Worm (Caenorhabditis elegans) whole organism, midembryonic: ENCODE measurements around the gene C54H2.4.

Experiments used
- T22C8.4 ChIP-seq: fragments of 200-800 bp; sonication (Bioruptor generic); IDR thresholded peaks from 2 replicates; pipeline ENCODE4 v1.3.6; 2022; ENCODE audit warnings: missing genetic modification characterization, missing compliant biosample characterization
- flt-1 ChIP-seq: fragments of 200-800 bp; sonication (Bioruptor generic); IDR thresholded peaks from 2 replicates; pipeline ENCODE4 v1.3.6; 2022; ENCODE audit warnings: missing genetic modification characterization, missing compliant biosample characterization
- klf-2 ChIP-seq: fragments of 200-800 bp; sonication (Bioruptor generic); conservative IDR thresholded peaks from 2 replicates; pipeline ENCODE4 v1.3.6; 2022; ENCODE audit warnings: missing genetic modification reagents, missing genetic modification characterization, missing compliant biosample characterization
- med-1 ChIP-seq: sonication (generic microtip); optimal IDR thresholded peaks from 2 replicates; lab custom pipeline; 2017; ENCODE audit warnings: missing genetic modification characterization, mild to moderate bottlenecking, missing compliant biosample characterization, antibody characterized with exemption, missing genetic modification reagents; ENCODE audit not compliant: insufficient read depth
- tab-1 ChIP-seq: fragments of 200-800 bp; sonication (Bioruptor generic); IDR thresholded peaks from 2 replicates; pipeline ENCODE4 v1.3.6; 2022; ENCODE audit warnings: missing genetic modification characterization, missing compliant biosample characterization
- ztf-29 ChIP-seq: fragments of 200-800 bp; sonication (Bioruptor generic); IDR thresholded peaks from 2 replicates; pipeline ENCODE4 v1.3.6; 2022; ENCODE audit warnings: missing genetic modification reagents, missing genetic modification characterization, missing compliant biosample characterization

DNA sequence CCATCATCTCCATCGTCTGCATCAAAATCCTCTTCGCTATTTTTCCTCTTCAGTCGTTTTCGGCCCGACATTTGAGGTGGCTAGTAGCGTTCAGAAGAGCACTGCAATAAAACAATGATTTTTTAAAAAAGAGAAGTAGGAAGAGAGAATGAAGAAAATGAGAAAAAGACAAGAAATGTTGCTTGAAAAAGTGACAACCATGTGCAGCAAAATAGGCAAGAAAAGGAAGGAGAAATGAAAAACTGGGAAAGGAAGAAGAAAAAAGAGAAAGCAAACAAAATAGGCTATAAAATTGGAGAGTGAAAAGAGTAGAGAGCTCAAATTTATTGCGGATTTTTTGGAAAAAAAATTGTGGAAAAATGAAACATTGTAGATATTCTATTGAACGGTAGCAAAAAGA is 7.3 kb downstream of the C54H2.4 start, which contains the start of gene tag-294:
- TF ChIP-seq tab-1 (GFP tag; lab: Robert Waterston, UW) (no peak), ztf-29 (GFP tag; lab: Robert Waterston, UW) (no peak), flt-1 (GFP tag; lab: Robert Waterston, UW) (no peak), klf-2 (GFP tag; lab: Robert Waterston, UW) (no peak), T22C8.4 (GFP tag; lab: Robert Waterston, UW) (no peak), med-1 (GFP tag; lab: Kevin White, UChicago) (no peak)
